Worm (Caenorhabditis elegans): ENCODE data around the gene col-44.

col-44 gene

ce11 chrX:13632245-13632644 lies 41.0 kb downstream of the col-44 start:
- TF ChIP-seq ztf-28 (GFP tag; IDR thresholded peaks at IDR 0.05) (no peak), ztf-26 (tag; optimal IDR thresholded peaks at IDR 0.05) (no peak), hsf-1 (GFP tag; IDR thresholded peaks at IDR 0.05) (0 out of 2 replicates have a peak, but pooled peaks have one; percentile 34), nfya-1 (tag; optimal IDR thresholded peaks at IDR 0.05; ENCODE audit: borderline replicate concordance, insufficient read depth) (no peak), aptf-2 (GFP tag; conservative IDR thresholded peaks at IDR 0.05) (0 out of 2 replicates have a peak, but pooled peaks have one; percentile 20), cebp-2 (GFP tag; IDR thresholded peaks at IDR 0.05) (no peak), B0019.2 (GFP tag; conservative IDR thresholded peaks at IDR 0.05) (no peak), efl-1 (GFP tag; optimal IDR thresholded peaks at IDR 0.05) (no peak)

- TF ChIP-seq hmg-1.2 (GFP tag; IDR thresholded peaks at IDR 0.05) (peak; percentile 13; the same call in 1 of the 2 replicates), snpc-4 (GFP tag; optimal IDR thresholded peaks at IDR 0.05) (no peak), snpc-4 (tag; optimal IDR thresholded peaks at IDR 0.05) (peak in 2 of 4 experiments; percentile 82 to 88), ceh-58 (GFP tag; IDR thresholded peaks at IDR 0.05) (no peak), lsy-27 (tag; optimal IDR thresholded peaks at IDR 0.05; ENCODE audit: borderline replicate concordance, insufficient read depth) (no peak), F57C9.4 (tag; optimal IDR thresholded peaks at IDR 0.05) (no peak)
These were observed 41.8 kb downstream of the col-44 start for ce11 chrX:13633032-13633431.

ce11 chrX:13633876-13634479 lies 42.7 kb downstream of the col-44 start:
- no peak for TF ChIP-seq dpl-1 (GFP tag; optimal IDR thresholded peaks at IDR 0.05)
- TF ChIP-seq F10E7.11 (tag; optimal IDR thresholded peaks at IDR 0.05), result no peak
- no peak for TF ChIP-seq dpff-1 (tag; optimal IDR thresholded peaks at IDR 0.05)
- no peak for TF ChIP-seq ztf-6 (GFP tag; IDR thresholded peaks at IDR 0.05)
- no peak for TF ChIP-seq F52B5.7 (tag; optimal IDR thresholded peaks at IDR 0.05)
- TF ChIP-seq zfh-2 (GFP tag; conservative IDR thresholded peaks at IDR 0.05), result no peak
- TF ChIP-seq K12H6.12 (tag; optimal IDR thresholded peaks at IDR 0.05), result no peak
- no peak for TF ChIP-seq sea-2 (GFP tag; IDR thresholded peaks at IDR 0.05)
- TF ChIP-seq chd-7 (tag; optimal IDR thresholded peaks at IDR 0.05), result no peak
- TF ChIP-seq F22D6.2 (tag; optimal IDR thresholded peaks at IDR 0.05), result no peak
- TF ChIP-seq hrde-1 (tag; optimal IDR thresholded peaks at IDR 0.05; ENCODE audit: borderline replicate concordance), result no peak
- no peak for TF ChIP-seq ceh-40 (GFP tag; IDR thresholded peaks at IDR 0.05)
- no peak for TF ChIP-seq lin-26 (GFP tag; IDR thresholded peaks at IDR 0.05)
- TF ChIP-seq efl-1 (GFP tag; optimal IDR thresholded peaks at IDR 0.05), result no peak
- TF ChIP-seq B0261.1 (tag; optimal IDR thresholded peaks at IDR 0.05), result no peak
- no peak for TF ChIP-seq unc-130 (GFP tag; optimal IDR thresholded peaks at IDR 0.05)
- no peak for TF ChIP-seq lir-1 (GFP tag; conservative IDR thresholded peaks at IDR 0.05)
- no peak for TF ChIP-seq aptf-3 (GFP tag; IDR thresholded peaks at IDR 0.05)
- TF ChIP-seq attf-6 (GFP tag; IDR thresholded peaks at IDR 0.05), result no peak
- TF ChIP-seq tbp1 (GFP tag; optimal IDR thresholded peaks at IDR 0.05), result no peak

- no peak for TF ChIP-seq ceh-100 (GFP tag; IDR thresholded peaks at IDR 0.05)
- TF ChIP-seq B0261.1 (tag; optimal IDR thresholded peaks at IDR 0.05), result no peak
- TF ChIP-seq mes-4 (tag; optimal IDR thresholded peaks at IDR 0.05), result no peak
- TF ChIP-seq attf-5 (GFP tag; optimal IDR thresholded peaks at IDR 0.05), result no peak
- TF ChIP-seq hmg-20 (GFP tag; IDR thresholded peaks at IDR 0.05), result no peak
- TF ChIP-seq hsf-1 (GFP tag; IDR thresholded peaks at IDR 0.05), result no peak
- TF ChIP-seq tbp1 (GFP tag; optimal IDR thresholded peaks at IDR 0.05), result no peak
- TF ChIP-seq Y56A3A.18 (GFP tag; IDR thresholded peaks at IDR 0.05), result no peak
- TF ChIP-seq K11D2.4 (GFP tag; IDR thresholded peaks at IDR 0.05), result no peak
- TF ChIP-seq aptf-3 (GFP tag; IDR thresholded peaks at IDR 0.05), result no peak
- no peak for TF ChIP-seq xnd-1 (tag; optimal IDR thresholded peaks at IDR 0.05)
- TF ChIP-seq let-607 (tag; optimal IDR thresholded peaks at IDR 0.05), result no peak
- no peak for TF ChIP-seq akir-1 (GFP tag; optimal IDR thresholded peaks at IDR 0.05)
- no peak for TF ChIP-seq F37B4.10 (GFP tag; IDR thresholded peaks at IDR 0.05)
- no peak for TF ChIP-seq T07F8.4 (tag; optimal IDR thresholded peaks at IDR 0.05)
- no peak for TF ChIP-seq nhr-120 (GFP tag; IDR thresholded peaks at IDR 0.05)
- no peak for TF ChIP-seq attf-6 (GFP tag; IDR thresholded peaks at IDR 0.05)
These were observed 46.3 kb downstream of the col-44 start for ce11 chrX:13637526-13637925.
